Fruit fly (Drosophila melanogaster) whole organism, embryonic: ENCODE measurements around the gene Tpst.

Experiments
- Adf1 ChIP-seq: fragments of 200-800 bp; sonication (Bioruptor generic); IDR thresholded peaks from 2 replicates; pipeline ENCODE4 v1.3.6; 2022; ENCODE audit warnings: missing biosample characterization, missing genetic modification characterization
- B-H2 ChIP-seq: fragments of 200-800 bp; sonication (Bioruptor generic); optimal IDR thresholded peaks from 2 replicates; lab custom pipeline; 2018; ENCODE audit warnings: missing biosample characterization, mild to moderate bottlenecking, missing genetic modification characterization
- CG11093 ChIP-seq: fragments of 200-800 bp; sonication (Bioruptor generic); IDR thresholded peaks from 3 replicates; pipeline ENCODE4 v1.3.6; 2022; ENCODE audit warnings: missing biosample characterization, missing genetic modification characterization
- CG12236 ChIP-seq: fragments of 200-800 bp; sonication (Bioruptor generic); optimal IDR thresholded peaks from 2 replicates; lab custom pipeline; 2016; ENCODE audit warnings: missing biosample characterization, missing genetic modification characterization
- CG12744 ChIP-seq: fragments of 200-800 bp; sonication (Bioruptor generic); optimal IDR thresholded peaks from 2 replicates; lab custom pipeline; 2016; ENCODE audit warnings: missing biosample characterization, missing genetic modification characterization
- CG12769 ChIP-seq: fragments of 200-800 bp; sonication (Bioruptor generic); optimal IDR thresholded peaks from 2 replicates; lab custom pipeline; 2019; ENCODE audit warnings: missing biosample characterization, mild to moderate bottlenecking, missing genetic modification characterization, moderate library complexity
- CG15514 ChIP-seq: fragments of 200-800 bp; sonication (Bioruptor generic); optimal IDR thresholded peaks from 3 replicates; lab custom pipeline; 2017; ENCODE audit warnings: missing biosample characterization, missing genetic modification characterization, mild to moderate bottlenecking, moderate library complexity, missing genetic modification reagents
- CG2116 ChIP-seq: fragments of 200-800 bp; sonication (Bioruptor generic); optimal IDR thresholded peaks from 3 replicates; lab custom pipeline; 2018; ENCODE audit warnings: missing biosample characterization, mild to moderate bottlenecking, missing genetic modification characterization
- CG2129 ChIP-seq: fragments of 200-800 bp; sonication (Bioruptor generic); IDR thresholded peaks from 2 replicates; pipeline ENCODE4 v1.3.6; 2022; ENCODE audit warnings: missing biosample characterization, missing genetic modification characterization; ENCODE audit not compliant: partially characterized antibody
- CG4854 ChIP-seq: fragments of 200-800 bp; sonication (Bioruptor generic); optimal IDR thresholded peaks from 2 replicates; lab custom pipeline; 2016; ENCODE audit warnings: missing biosample characterization, missing genetic modification characterization, inconsistent platforms
- CG8089 ChIP-seq: fragments of 200-800 bp; sonication (Bioruptor generic); optimal IDR thresholded peaks from 3 replicates; lab custom pipeline; 2016; ENCODE audit warnings: missing biosample characterization, missing genetic modification characterization
- D19B ChIP-seq: fragments of 200-800 bp; sonication (Bioruptor generic); optimal IDR thresholded peaks from 2 replicates; lab custom pipeline; 2017; ENCODE audit warnings: missing biosample characterization, mild to moderate bottlenecking, missing genetic modification characterization
- Dfd ChIP-seq, 2 experiments: fragments of >200 bp; optimal IDR thresholded peaks; 2 replicates each; lab custom pipeline; 2017; ENCODE audit warnings: missing biosample characterization in 2 of 2, missing genetic modification characterization in 2 of 2
- Dip3 ChIP-seq: fragments of 200-800 bp; sonication (Bioruptor generic); optimal IDR thresholded peaks from 3 replicates; lab custom pipeline; 2016; ENCODE audit warnings: missing biosample characterization, missing genetic modification characterization
- Dll ChIP-seq: fragments of 200-800 bp; sonication (Bioruptor generic); IDR thresholded peaks from 4 replicates; pipeline ENCODE4 v1.3.6; 2022; ENCODE audit warnings: missing biosample characterization, missing genetic modification characterization; ENCODE audit not compliant: partially characterized antibody
- Doc2 ChIP-seq: fragments of 200-800 bp; sonication (Bioruptor generic); IDR thresholded peaks from 2 replicates; pipeline ENCODE4 v1.3.6; 2022; ENCODE audit warnings: missing biosample characterization, missing genetic modification characterization
- Elba2 ChIP-seq: fragments of 200-800 bp; sonication (Bioruptor generic); optimal IDR thresholded peaks from 3 replicates; lab custom pipeline; 2016; ENCODE audit warnings: missing biosample characterization, missing genetic modification characterization
- Fer1 ChIP-seq: fragments of 200-800 bp; sonication (Bioruptor generic); optimal IDR thresholded peaks from 2 replicates; lab custom pipeline; 2017; ENCODE audit warnings: missing biosample characterization, mild to moderate bottlenecking, missing genetic modification characterization
- HHEX ChIP-seq: fragments of 200-800 bp; sonication (Bioruptor generic); optimal IDR thresholded peaks from 3 replicates; lab custom pipeline; 2017; ENCODE audit warnings: missing biosample characterization, mild to moderate bottlenecking, missing genetic modification characterization, missing genetic modification reagents
- Hsf ChIP-seq: fragments of 200-800 bp; sonication (Bioruptor generic); optimal IDR thresholded peaks from 3 replicates; lab custom pipeline; 2016; ENCODE audit warnings: missing biosample characterization, missing genetic modification characterization
- Myb ChIP-seq: fragments of 200-800 bp; sonication (Bioruptor generic); optimal IDR thresholded peaks from 2 replicates; lab custom pipeline; 2016; ENCODE audit warnings: missing biosample characterization, missing genetic modification characterization
- NC2β ChIP-seq: fragments of 200-800 bp; sonication (Bioruptor generic); optimal IDR thresholded peaks from 2 replicates; lab custom pipeline; 2016; ENCODE audit warnings: missing biosample characterization, missing genetic modification characterization
- NFAT ChIP-seq: fragments of 200-800 bp; sonication (Bioruptor generic); IDR thresholded peaks from 2 replicates; pipeline ENCODE4 v1.3.6; 2022; ENCODE audit warnings: missing biosample characterization, missing genetic modification characterization
- Nf-YB ChIP-seq: fragments of 200-800 bp; sonication (Bioruptor generic); optimal IDR thresholded peaks from 3 replicates; lab custom pipeline; 2019; ENCODE audit warnings: missing biosample characterization, mild to moderate bottlenecking, missing genetic modification characterization, moderate library complexity
- Ptx1 ChIP-seq: fragments of 200-800 bp; sonication (Bioruptor generic); IDR thresholded peaks from 2 replicates; pipeline ENCODE4 v1.3.6; 2022; ENCODE audit warnings: missing biosample characterization, missing genetic modification characterization
- Ravus ChIP-seq: fragments of 200-800 bp; sonication (Bioruptor generic); IDR thresholded peaks from 2 replicates; pipeline ENCODE4 v1.3.6; 2022; ENCODE audit warnings: missing biosample characterization, missing genetic modification characterization
- Trl ChIP-seq, 3 experiments: fragments of >200 bp in 2 of 3; fragments of 200-800 bp in 1 of 3; sonication (Bioruptor generic) in 1 of 3; optimal IDR thresholded peaks; 2 replicates in 1 of 3; 3 replicates in 2 of 3; lab custom pipeline; 2016 to 2017; ENCODE audit warnings: missing biosample characterization in 1 of 3, missing genetic modification characterization in 1 of 3
- chinmo ChIP-seq: fragments of 200-800 bp; sonication (Bioruptor generic); IDR thresholded peaks from 4 replicates; pipeline ENCODE4 v1.3.6; 2022; ENCODE audit warnings: missing biosample characterization, missing genetic modification characterization; ENCODE audit not compliant: partially characterized antibody
- chn ChIP-seq: fragments of 200-800 bp; sonication (Bioruptor generic); optimal IDR thresholded peaks from 2 replicates; lab custom pipeline; 2016; ENCODE audit warnings: missing biosample characterization, missing genetic modification characterization
- ci ChIP-seq: fragments of 200-800 bp; sonication (Bioruptor generic); IDR thresholded peaks from 3 replicates; pipeline ENCODE4 v1.3.6; 2022; ENCODE audit warnings: missing biosample characterization, missing genetic modification characterization
- crol ChIP-seq: fragments of 200-800 bp; sonication (Bioruptor generic); IDR thresholded peaks from 2 replicates; pipeline ENCODE4 v1.3.6; 2022; ENCODE audit warnings: missing biosample characterization, missing genetic modification characterization
- fd3F ChIP-seq: fragments of 200-800 bp; sonication (Bioruptor generic); optimal IDR thresholded peaks from 2 replicates; lab custom pipeline; 2018; ENCODE audit warnings: missing biosample characterization, mild to moderate bottlenecking, missing genetic modification characterization, moderate library complexity
- gsb ChIP-seq: fragments of 200-800 bp; sonication (Bioruptor generic); IDR thresholded peaks from 2 replicates; pipeline ENCODE4 v1.3.6; 2022; ENCODE audit warnings: missing biosample characterization, missing genetic modification characterization
- insv ChIP-seq, 2 experiments: fragments of 200-800 bp; sonication (Bioruptor generic); optimal IDR thresholded peaks; 3 replicates each; lab custom pipeline; 2016 to 2018; ENCODE audit warnings: missing biosample characterization in 2 of 2, missing genetic modification characterization in 2 of 2
- jigr1 ChIP-seq: fragments of 200-800 bp; sonication (Bioruptor generic); IDR thresholded peaks from 3 replicates; pipeline ENCODE4 v1.3.6; 2022; ENCODE audit warnings: missing biosample characterization, missing genetic modification characterization
- klu ChIP-seq: fragments of 200-800 bp; sonication (Bioruptor generic); IDR thresholded peaks from 2 replicates; pipeline ENCODE4 v1.3.6; 2022; ENCODE audit warnings: missing biosample characterization, missing genetic modification characterization
- kni ChIP-seq: fragments of 200-800 bp; sonication (Bioruptor generic); optimal IDR thresholded peaks from 3 replicates; lab custom pipeline; 2017; ENCODE audit warnings: mild to moderate bottlenecking, missing biosample characterization, missing genetic modification reagents, missing genetic modification characterization
- lbe ChIP-seq: fragments of 200-800 bp; sonication (Bioruptor generic); optimal IDR thresholded peaks from 2 replicates; lab custom pipeline; 2016; ENCODE audit warnings: missing biosample characterization, mild to moderate bottlenecking, missing genetic modification characterization
- maf-S ChIP-seq: fragments of 200-800 bp; sonication (Bioruptor generic); optimal IDR thresholded peaks from 2 replicates; lab custom pipeline; 2016; ENCODE audit warnings: missing biosample characterization, missing genetic modification characterization
- phol ChIP-seq: fragments of 200-800 bp; sonication (Bioruptor generic); optimal IDR thresholded peaks from 3 replicates; lab custom pipeline; 2018; ENCODE audit warnings: missing biosample characterization, mild to moderate bottlenecking, missing genetic modification characterization, moderate library complexity
- pita ChIP-seq: fragments of 200-800 bp; sonication (Bioruptor generic); optimal IDR thresholded peaks from 2 replicates; lab custom pipeline; 2017; ENCODE audit warnings: missing biosample characterization, mild to moderate bottlenecking, missing genetic modification characterization
- scrt ChIP-seq: fragments of 200-800 bp; sonication (Bioruptor generic); optimal IDR thresholded peaks from 2 replicates; lab custom pipeline; 2018; ENCODE audit warnings: missing biosample characterization, mild to moderate bottlenecking, missing genetic modification characterization, moderate library complexity
- sim ChIP-seq: fragments of 200-800 bp; sonication (Bioruptor generic); IDR thresholded peaks from 2 replicates; pipeline ENCODE4 v1.3.6; 2022; ENCODE audit warnings: missing biosample characterization, missing genetic modification characterization
- sr ChIP-seq: fragments of 200-800 bp; sonication (Bioruptor generic); IDR thresholded peaks from 3 replicates; pipeline ENCODE4 v1.3.6; 2022; ENCODE audit warnings: missing biosample characterization, missing genetic modification characterization
- tna ChIP-seq: fragments of 200-800 bp; sonication (Bioruptor generic); IDR thresholded peaks from 2 replicates; pipeline ENCODE4 v1.3.6; 2022; ENCODE audit warnings: missing biosample characterization, missing genetic modification characterization; ENCODE audit not compliant: partially characterized antibody
- ttk ChIP-seq: fragments of 200-800 bp; sonication (Bioruptor generic); IDR thresholded peaks from 2 replicates; pipeline ENCODE4 v2.1.2; 2022; ENCODE audit warnings: missing biosample characterization, missing genetic modification characterization
- twi ChIP-seq: fragments of 200-800 bp; optimal IDR thresholded peaks from 2 replicates; lab custom pipeline; 2019; ENCODE audit warnings: missing biosample characterization, mild to moderate bottlenecking, missing genetic modification characterization, moderate library complexity

Gene Tpst

dm6 chrX:13625080-13625723 is 61.6 kb downstream of the Tpst start (continued):
- 0 out of 3 replicates have a peak, but pooled peaks have one; percentile 11 for TF ChIP-seq ci (GFP tag; lab: Robert Waterston, UW)
- peak; percentile 30 to 79 for TF ChIP-seq Trl (optimal IDR thresholded peaks at IDR 0.05; lab: Kevin White, UChicago)
- TF ChIP-seq Trl (GFP tag; optimal IDR thresholded peaks at IDR 0.05; lab: Kevin White, UChicago) = no peak
- TF ChIP-seq Ptx1 (GFP tag; lab: Robert Waterston, UW) = no peak
- TF ChIP-seq CG8089 (GFP tag; lab: Kevin White, UChicago) = no peak
- TF ChIP-seq phol (tag; lab: Kevin White, UChicago) = no peak
- peak; percentile 59 for TF ChIP-seq CG12769 (tag; lab: Kevin White, UChicago)
- TF ChIP-seq chinmo (GFP tag; lab: Robert Waterston, UW) = 0 out of 4 replicates have a peak, but pooled peaks have one; percentile 55
- peak; percentile 29 for TF ChIP-seq kni (GFP tag; lab: Kevin White, UChicago)
- peak; percentile 96 for TF ChIP-seq crol (GFP tag; lab: Robert Waterston, UW)
- 0 out of 3 replicates have a peak, but pooled peaks have one; percentile 8 for TF ChIP-seq sr (GFP tag; lab: Robert Waterston, UW)
- TF ChIP-seq B-H2 (GFP tag; lab: Kevin White, UChicago) = peak; percentile 2
- no peak for TF ChIP-seq Doc2
- peak; percentile 37; the same call in 1 of the 2 replicates for TF ChIP-seq klu (GFP tag; lab: Robert Waterston, UW)
- TF ChIP-seq Nf-YB (GFP tag; lab: Kevin White, UChicago) = no peak
- TF ChIP-seq NFAT (GFP tag; lab: Robert Waterston, UW) = peak; percentile 73

dm6 chrX:13625888-13626578 is 62.4 kb downstream of the Tpst start:
- TF ChIP-seq NC2β (GFP tag; lab: Kevin White, UChicago) (no peak), tna (no peak), CG12744 (GFP tag; lab: Kevin White, UChicago) (peak; percentile 15), Adf1 (GFP tag; lab: Robert Waterston, UW) (no peak), Myb (GFP tag; lab: Kevin White, UChicago) (no peak), sim (no peak), CG2129 (GFP tag; lab: Robert Waterston, UW) (no peak), jigr1 (GFP tag; lab: Robert Waterston, UW) (no peak), Dfd (GFP tag; optimal IDR thresholded peaks at IDR 0.05; lab: Kevin White, UChicago) (no peak), Ravus (GFP tag; lab: Robert Waterston, UW) (no peak), CG4854 (GFP tag; lab: Kevin White, UChicago) (peak; percentile 9), fd3F (GFP tag; lab: Kevin White, UChicago) (peak; percentile 54), ttk (GFP tag; lab: Robert Waterston, UW) (no peak), Hsf (GFP tag; lab: Kevin White, UChicago) (no peak), maf-S (GFP tag; lab: Kevin White, UChicago) (peak; percentile 24), chn (GFP tag; lab: Kevin White, UChicago) (no peak), lbe (no peak), Elba2 (GFP tag; lab: Kevin White, UChicago) (no peak), scrt (GFP tag; lab: Kevin White, UChicago) (peak; percentile 26), CG11093 (GFP tag; lab: Robert Waterston, UW) (no peak), Fer1 (GFP tag; lab: Kevin White, UChicago) (peak; percentile 71), Dip3 (GFP tag; lab: Kevin White, UChicago) (no peak), B-H2 (GFP tag; lab: Kevin White, UChicago) (peak; percentile 77), twi (tag; lab: Kevin White, UChicago) (no peak), CG12236 (GFP tag; lab: Kevin White, UChicago) (no peak), insv (GFP tag; optimal IDR thresholded peaks at IDR 0.05; lab: Kevin White, UChicago) (peak in 1 of 2 experiments; percentile 9), D19B (GFP tag; lab: Kevin White, UChicago) (peak; percentile 25), pita (GFP tag; lab: Kevin White, UChicago) (no peak), gsb (no peak), Dll (GFP tag; lab: Robert Waterston, UW) (no peak), HHEX (GFP tag; lab: Kevin White, UChicago) (peak; percentile 61), CG2116 (GFP tag; lab: Kevin White, UChicago) (no peak), CG15514 (GFP tag; lab: Kevin White, UChicago) (peak; percentile 57)
